Fruit fly (Drosophila melanogaster) whole organism, embryonic: Measurements from ENCODE around the gene Vti1a.
A peak's percentile ranks its signal among the peaks of the same experiment; 100 is the strongest.

Source experiments
- Atf6 ChIP-seq: fragments of 200-800 bp; sonication (Bioruptor generic); IDR thresholded peaks from 2 replicates; pipeline ENCODE4 v1.3.6; 2022; ENCODE audit warnings: missing biosample characterization, missing genetic modification characterization
- Awh ChIP-seq: fragments of 200-800 bp; sonication (Bioruptor generic); IDR thresholded peaks from 2 replicates; pipeline ENCODE4, ENCODE4 v1.3.6; 2022; ENCODE audit warnings: missing biosample characterization, missing genetic modification characterization
- CG1024 ChIP-seq: fragments of 200-800 bp; sonication (Bioruptor generic); IDR thresholded peaks from 2 replicates; pipeline ENCODE4 v1.3.6; 2022; ENCODE audit warnings: missing biosample characterization, missing genetic modification characterization
- CG10565 ChIP-seq: fragments of 200-800 bp; sonication (Bioruptor generic); optimal IDR thresholded peaks from 3 replicates; lab custom pipeline; 2016; ENCODE audit warnings: missing biosample characterization, mild to moderate bottlenecking, missing genetic modification characterization
- CG11695 ChIP-seq: fragments of 200-800 bp; sonication (Bioruptor generic); IDR thresholded peaks from 3 replicates; pipeline ENCODE4 v1.3.6; 2022; ENCODE audit warnings: missing biosample characterization, missing genetic modification characterization
- CG12942 ChIP-seq: fragments of 200-800 bp; sonication (Bioruptor generic); optimal IDR thresholded peaks from 3 replicates; lab custom pipeline; 2016; ENCODE audit warnings: missing biosample characterization, missing genetic modification characterization
- CG15269 ChIP-seq: fragments of 200-800 bp; sonication (Bioruptor generic); optimal IDR thresholded peaks from 2 replicates; lab custom pipeline; 2018; ENCODE audit warnings: missing biosample characterization, mild to moderate bottlenecking, missing genetic modification characterization, moderate library complexity
- CG17385 ChIP-seq: fragments of 200-800 bp; sonication (Bioruptor generic); optimal IDR thresholded peaks from 3 replicates; lab custom pipeline; 2018; ENCODE audit warnings: missing biosample characterization, mild to moderate bottlenecking, missing genetic modification characterization
- CG18619 ChIP-seq: fragments of 200-800 bp; sonication (Bioruptor generic); optimal IDR thresholded peaks from 3 replicates; lab custom pipeline; 2017; ENCODE audit warnings: missing biosample characterization, mild to moderate bottlenecking, missing genetic modification characterization
- CG30431 ChIP-seq: fragments of 200-800 bp; sonication (Bioruptor generic); optimal IDR thresholded peaks from 2 replicates; lab custom pipeline; 2017; ENCODE audit warnings: missing biosample characterization, missing genetic modification characterization
- CG31224 ChIP-seq: fragments of 200-800 bp; sonication (Bioruptor generic); IDR thresholded peaks from 2 replicates; pipeline ENCODE4 v1.3.6; 2022; ENCODE audit warnings: missing biosample characterization, missing genetic modification characterization
- CG3726 ChIP-seq: fragments of 200-800 bp; sonication (Bioruptor generic); IDR thresholded peaks from 3 replicates; pipeline ENCODE4, ENCODE4 v1.3.6; 2022; ENCODE audit warnings: missing biosample characterization, missing genetic modification characterization
- CG3838 ChIP-seq: fragments of 200-800 bp; sonication (Bioruptor generic); optimal IDR thresholded peaks from 3 replicates; lab custom pipeline; 2016; ENCODE audit warnings: missing biosample characterization, missing genetic modification characterization
- CG3995 ChIP-seq: fragments of 200-800 bp; sonication (Bioruptor generic); optimal IDR thresholded peaks from 3 replicates; lab custom pipeline; 2016; ENCODE audit warnings: missing biosample characterization, missing genetic modification characterization
- CG4404 ChIP-seq: fragments of 200-800 bp; sonication (Bioruptor generic); IDR thresholded peaks from 2 replicates; pipeline ENCODE4 v1.3.6; 2022; ENCODE audit warnings: missing biosample characterization, missing genetic modification characterization
- CG6765 ChIP-seq: fragments of 200-800 bp; sonication (Bioruptor generic); optimal IDR thresholded peaks from 3 replicates; lab custom pipeline; 2017; ENCODE audit warnings: missing biosample characterization, mild to moderate bottlenecking, missing genetic modification characterization
- CG8290 ChIP-seq, 3 experiments: fragments of 200-800 bp; sonication (Bioruptor generic); optimal IDR thresholded peaks; 2 replicates each; lab custom pipeline; 2016 to 2019; ENCODE audit warnings: missing biosample characterization in 3 of 3, missing genetic modification characterization in 3 of 3, mild to moderate bottlenecking in 2 of 3, moderate library complexity in 1 of 3
- CG9609 ChIP-seq: fragments of 200-800 bp; sonication (Bioruptor generic); optimal IDR thresholded peaks from 3 replicates; lab custom pipeline; 2016; ENCODE audit warnings: missing biosample characterization, missing genetic modification characterization
- Doc3 ChIP-seq: fragments of 200-800 bp; sonication (Bioruptor generic); IDR thresholded peaks from 3 replicates; pipeline ENCODE4 v1.3.6; 2022; ENCODE audit warnings: missing biosample characterization, missing genetic modification characterization; ENCODE audit not compliant: partially characterized antibody
- Dref ChIP-seq: fragments of 200-800 bp; sonication (Bioruptor generic); IDR thresholded peaks from 2 replicates; pipeline ENCODE4 v1.3.6; 2022; ENCODE audit warnings: missing biosample characterization, missing genetic modification characterization
- Drgx ChIP-seq: fragments of 200-800 bp; sonication (Bioruptor generic); IDR thresholded peaks from 2 replicates; pipeline ENCODE4 v1.3.6; 2022; ENCODE audit warnings: missing biosample characterization, missing genetic modification characterization
- E2f2 ChIP-seq: fragments of 200-800 bp; sonication (Bioruptor generic); IDR thresholded peaks from 2 replicates; pipeline ENCODE4 v1.3.6; 2022; ENCODE audit warnings: missing biosample characterization, missing genetic modification characterization
- Fer3 ChIP-seq: fragments of 200-800 bp; sonication (Bioruptor generic); optimal IDR thresholded peaks from 2 replicates; lab custom pipeline; 2018; ENCODE audit warnings: missing biosample characterization, mild to moderate bottlenecking, missing genetic modification characterization, moderate library complexity
- GATAe ChIP-seq: fragments of 200-800 bp; sonication (Bioruptor generic); conservative IDR thresholded peaks from 2 replicates; pipeline ENCODE4 v1.3.6; 2022; ENCODE audit warnings: missing biosample characterization, missing genetic modification characterization
- HHEX ChIP-seq: fragments of 200-800 bp; sonication (Bioruptor generic); optimal IDR thresholded peaks from 3 replicates; lab custom pipeline; 2017; ENCODE audit warnings: missing biosample characterization, mild to moderate bottlenecking, missing genetic modification characterization, missing genetic modification reagents
- HLH54F ChIP-seq: fragments of 200-800 bp; sonication (Bioruptor generic); optimal IDR thresholded peaks from 3 replicates; lab custom pipeline; 2016; ENCODE audit warnings: missing biosample characterization, missing genetic modification characterization
- Hsf ChIP-seq: fragments of 200-800 bp; sonication (Bioruptor generic); optimal IDR thresholded peaks from 3 replicates; lab custom pipeline; 2016; ENCODE audit warnings: missing biosample characterization, missing genetic modification characterization
- Lpt ChIP-seq: fragments of >200 bp; optimal IDR thresholded peaks from 2 replicates; lab custom pipeline; 2018; ENCODE audit warnings: missing biosample characterization, missing genetic modification characterization
- NfI ChIP-seq: fragments of 200-800 bp; sonication (Bioruptor generic); optimal IDR thresholded peaks from 3 replicates; lab custom pipeline; 2018; ENCODE audit warnings: missing biosample characterization, mild to moderate bottlenecking, missing genetic modification characterization, moderate library complexity
- Oaz ChIP-seq: fragments of 200-800 bp; sonication (Bioruptor generic); IDR thresholded peaks from 2 replicates; pipeline ENCODE4 v1.3.6; 2022; ENCODE audit warnings: missing biosample characterization, missing genetic modification characterization
- Sin3A ChIP-seq: fragments of >200 bp; optimal IDR thresholded peaks from 2 replicates; lab custom pipeline; 2018
- Xbp1 ChIP-seq: fragments of 200-800 bp; sonication (Bioruptor generic); optimal IDR thresholded peaks from 3 replicates; lab custom pipeline; 2016; ENCODE audit warnings: missing biosample characterization, mild to moderate bottlenecking, missing genetic modification characterization
- ash1 ChIP-seq: fragments of 200-800 bp; sonication (Bioruptor generic); optimal IDR thresholded peaks from 2 replicates; lab custom pipeline; 2018; ENCODE audit warnings: missing biosample characterization, mild to moderate bottlenecking, missing genetic modification characterization
- bbx ChIP-seq: fragments of 200-800 bp; sonication (Bioruptor generic); IDR thresholded peaks from 2 replicates; pipeline ENCODE4 v1.3.6; 2022; ENCODE audit warnings: missing biosample characterization, missing genetic modification characterization; ENCODE audit not compliant: partially characterized antibody
- bowl ChIP-seq: fragments of 200-800 bp; sonication (Bioruptor generic); IDR thresholded peaks from 2 replicates; pipeline ENCODE4 v1.3.6; 2022; ENCODE audit warnings: missing biosample characterization, missing genetic modification characterization
- chn ChIP-seq: fragments of 200-800 bp; sonication (Bioruptor generic); optimal IDR thresholded peaks from 2 replicates; lab custom pipeline; 2016; ENCODE audit warnings: missing biosample characterization, missing genetic modification characterization
- fd3F ChIP-seq: fragments of 200-800 bp; sonication (Bioruptor generic); optimal IDR thresholded peaks from 2 replicates; lab custom pipeline; 2018; ENCODE audit warnings: missing biosample characterization, mild to moderate bottlenecking, missing genetic modification characterization, moderate library complexity
- gt ChIP-seq: fragments of 200-800 bp; sonication (Bioruptor generic); IDR thresholded peaks from 2 replicates; pipeline ENCODE4 v1.3.6; 2022; ENCODE audit warnings: missing biosample characterization, missing genetic modification characterization
- h ChIP-seq: fragments of >200 bp; optimal IDR thresholded peaks from 2 replicates; lab custom pipeline; 2017
- ham ChIP-seq: fragments of 200-800 bp; sonication (Bioruptor generic); IDR thresholded peaks from 2 replicates; pipeline ENCODE4 v1.3.6; 2022; ENCODE audit warnings: missing biosample characterization, missing genetic modification characterization
- inv ChIP-seq: fragments of 200-800 bp; sonication (Bioruptor generic); IDR thresholded peaks from 2 replicates; pipeline ENCODE4 v1.3.6; 2022; ENCODE audit warnings: missing biosample characterization, missing genetic modification characterization; ENCODE audit not compliant: partially characterized antibody
- jing ChIP-seq: fragments of 200-800 bp; sonication (Bioruptor generic); optimal IDR thresholded peaks from 2 replicates; lab custom pipeline; 2018; ENCODE audit warnings: missing biosample characterization, mild to moderate bottlenecking, missing genetic modification characterization
- ken ChIP-seq: fragments of 200-800 bp; sonication (Bioruptor generic); IDR thresholded peaks from 3 replicates; pipeline ENCODE4 v1.3.6; 2022; ENCODE audit warnings: missing biosample characterization, missing genetic modification characterization
- lmd ChIP-seq: fragments of 200-800 bp; sonication (Bioruptor generic); IDR thresholded peaks from 2 replicates; pipeline ENCODE4 v1.3.6; 2022; ENCODE audit warnings: missing biosample characterization, missing genetic modification characterization
- nau ChIP-seq: fragments of 200-800 bp; sonication (Bioruptor generic); optimal IDR thresholded peaks from 3 replicates; lab custom pipeline; 2017; ENCODE audit warnings: missing biosample characterization, mild to moderate bottlenecking, missing genetic modification characterization, missing genetic modification reagents
- nerfin-2 ChIP-seq: fragments of 200-800 bp; sonication (Bioruptor generic); IDR thresholded peaks from 2 replicates; pipeline ENCODE4 v1.3.6; 2022; ENCODE audit warnings: missing biosample characterization, missing genetic modification characterization; ENCODE audit not compliant: partially characterized antibody
- sens ChIP-seq: fragments of 200-800 bp; sonication (Bioruptor generic); peaks from one replicate; lab custom pipeline; 2016; ENCODE audit warnings: missing biosample characterization, missing genetic modification characterization
- stwl ChIP-seq: fragments of 200-800 bp; sonication (Bioruptor generic); optimal IDR thresholded peaks from 3 replicates; lab custom pipeline; 2018; ENCODE audit warnings: missing biosample characterization, mild to moderate bottlenecking, missing genetic modification characterization, moderate library complexity
- tgo ChIP-seq: fragments of 200-800 bp; sonication (Bioruptor generic); IDR thresholded peaks from 3 replicates; pipeline ENCODE4 v1.3.6; 2022; ENCODE audit warnings: missing biosample characterization, missing genetic modification characterization

The Vti1a gene

DNA sequence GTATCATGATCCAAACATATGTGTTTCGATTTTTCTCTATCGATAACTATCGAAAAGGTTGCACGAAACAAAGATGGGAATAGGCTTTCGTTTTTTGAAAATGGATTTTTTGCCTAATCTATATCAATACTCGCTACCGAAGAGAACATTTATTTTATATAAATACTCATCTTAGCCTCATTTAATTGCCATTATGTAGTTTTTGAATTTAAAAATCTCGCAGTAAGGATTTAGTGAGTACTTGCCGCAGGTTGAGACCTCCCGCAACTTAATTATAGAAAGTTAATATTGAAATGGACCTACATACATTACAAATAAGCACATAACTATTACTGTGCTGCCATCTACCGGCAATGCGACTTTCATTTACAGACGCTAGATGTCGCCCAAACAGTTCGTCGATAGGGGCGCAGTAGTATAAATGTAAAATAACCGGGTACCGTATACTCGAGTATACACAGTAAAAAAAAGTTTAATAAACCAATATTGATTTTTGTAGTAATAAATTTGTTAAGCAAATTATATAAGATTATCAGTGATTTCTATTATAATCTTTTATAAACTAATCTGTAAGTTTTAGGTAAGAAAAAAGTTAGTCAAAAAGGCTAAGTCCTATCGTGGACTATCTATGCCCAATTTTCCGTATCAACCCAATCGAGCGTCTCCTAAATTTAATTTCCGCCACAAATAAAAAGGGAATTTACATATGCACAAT is 19.3 kb upstream of the Vti1a start, which contains the start of gene CG13896 (continued):
- TF ChIP-seq NfI (GFP tag; lab: Kevin White, UChicago) (peak; percentile 85), Hsf (GFP tag; lab: Kevin White, UChicago) (peak; percentile 94), CG30431 (peak; percentile 84), CG8290 (GFP tag; optimal IDR thresholded peaks at IDR 0.05; lab: Kevin White, UChicago) (peak; percentile 98), CG8290 (tag; optimal IDR thresholded peaks at IDR 0.05; lab: Kevin White, UChicago) (peak; percentile 98 to 99), ash1 (GFP tag; lab: Kevin White, UChicago) (peak; percentile 92), CG15269 (peak; percentile 76), sens (GFP tag; lab: Kevin White, UChicago) (peak; percentile 96), Xbp1 (peak; percentile 97), Dref (GFP tag; lab: Robert Waterston, UW) (peak; percentile 54), CG6765 (peak; percentile 70), CG17385 (GFP tag; lab: Kevin White, UChicago) (peak; percentile 64), CG9609 (GFP tag; lab: Kevin White, UChicago) (peak; percentile 87), bbx (GFP tag; lab: Robert Waterston, UW) (peak; percentile 70), chn (GFP tag; lab: Kevin White, UChicago) (peak; percentile 91), gt (GFP tag; lab: Robert Waterston, UW) (no peak; the same call in 1 of the 2 replicates), ham (GFP tag; lab: Robert Waterston, UW) (0 out of 2 replicates have a peak, but pooled peaks have one; percentile 44), lmd (GFP tag; lab: Robert Waterston, UW) (peak; percentile 86), CG11695 (GFP tag; lab: Robert Waterston, UW) (peak; percentile 76; the same call in 2 of the 3 replicates), CG3995 (GFP tag; lab: Kevin White, UChicago) (peak; percentile 9), E2f2 (GFP tag; lab: Robert Waterston, UW) (peak; percentile 65), CG18619 (peak; percentile 80), Doc3 (GFP tag; lab: Robert Waterston, UW) (peak; percentile 78; the same call in 2 of the 3 replicates), CG3726 (GFP tag; lab: Robert Waterston, UW) (peak; percentile 54; the same call in 2 of the 3 replicates), jing (GFP tag; lab: Kevin White, UChicago) (peak; percentile 67), CG3838 (peak; percentile 63), CG4404 (GFP tag; lab: Robert Waterston, UW) (peak; percentile 64), Drgx (GFP tag; lab: Robert Waterston, UW) (peak; percentile 57; the same call in 1 of the 2 replicates), nau (GFP tag; lab: Kevin White, UChicago) (peak; percentile 42), nerfin-2 (peak; percentile 45; the same call in 1 of the 2 replicates), HLH54F (GFP tag; lab: Kevin White, UChicago) (peak; percentile 90), CG10565 (peak; percentile 61), h (lab: Kevin White, UChicago) (no peak), Fer3 (peak; percentile 81), Oaz (GFP tag; lab: Robert Waterston, UW) (peak; percentile 77), CG1024 (GFP tag; lab: Robert Waterston, UW) (peak; percentile 77), HHEX (GFP tag; lab: Kevin White, UChicago) (peak; percentile 81), Sin3A (no peak), Awh (GFP tag; lab: Robert Waterston, UW) (peak; percentile 86), tgo (GFP tag; lab: Robert Waterston, UW) (peak; percentile 81), Atf6 (GFP tag; lab: Robert Waterston, UW) (peak; percentile 66), Lpt (GFP tag; lab: Kevin White, UChicago) (no peak), CG31224 (peak; percentile 59), ken (GFP tag; lab: Robert Waterston, UW) (peak; percentile 90), inv (no peak), CG12942 (GFP tag; lab: Kevin White, UChicago) (peak; percentile 80), bowl (GFP tag; lab: Robert Waterston, UW) (no peak), GATAe (GFP tag; lab: Robert Waterston, UW) (no peak), fd3F (peak; percentile 67), stwl (tag; lab: Kevin White, UChicago) (peak; percentile 54)
